Worm (Caenorhabditis elegans) whole organism, L4 larva: ENCODE data around the gene spp-26.

ENCODE experiments used
- F37D6.2 ChIP-seq: sonication (generic microtip); optimal IDR thresholded peaks from 2 replicates; lab custom pipeline; 2016; ENCODE audit warnings: mild to moderate bottlenecking, missing genetic modification characterization, missing compliant biosample characterization
- F44E2.7 ChIP-seq: fragments of 200-800 bp; sonication (Bioruptor generic); IDR thresholded peaks from 2 replicates; pipeline ENCODE4 v2.1.2; 2022; ENCODE audit warnings: missing genetic modification characterization, missing compliant biosample characterization
- F49E8.2 ChIP-seq: sonication (generic microtip); optimal IDR thresholded peaks from 2 replicates; lab custom pipeline; 2016; ENCODE audit warnings: missing compliant biosample characterization, mild to moderate bottlenecking, missing genetic modification characterization, borderline replicate concordance
- Y75B8A.6 ChIP-seq: fragments of 200-800 bp; sonication (Bioruptor generic); IDR thresholded peaks from 2 replicates; pipeline ENCODE4 v1.3.6; 2022; ENCODE audit warnings: missing genetic modification reagents, missing genetic modification characterization, missing compliant biosample characterization
- ZK337.2 ChIP-seq: fragments of 200-800 bp; sonication (Bioruptor generic); IDR thresholded peaks from 2 replicates; pipeline ENCODE4 v1.3.6; 2022; ENCODE audit warnings: missing genetic modification reagents, missing genetic modification characterization, missing compliant biosample characterization
- aha-1 ChIP-seq: fragments of 150-350 bp; peaks from one replicate; lab custom pipeline; 2014; ENCODE audit warnings: missing biosample characterization, missing genetic modification characterization
- ama-1 ChIP-seq: fragments of 150-350 bp; optimal IDR thresholded peaks from 2 replicates; lab custom pipeline; 2014; ENCODE audit warnings: inconsistent platforms, mixed read lengths
- arid-1 ChIP-seq: fragments of 200-800 bp; sonication (Bioruptor generic); conservative IDR thresholded peaks from 2 replicates; pipeline ENCODE4 v1.3.6; 2022; ENCODE audit warnings: missing genetic modification reagents, missing genetic modification characterization, missing compliant biosample characterization
- ceh-28 ChIP-seq: fragments of 150-350 bp; optimal IDR thresholded peaks from 2 replicates; lab custom pipeline; 2014; ENCODE audit warnings: missing biosample characterization, missing genetic modification reagents, missing genetic modification characterization
- ces-1 ChIP-seq: fragments of 150-350 bp; sonication (generic microtip); optimal IDR thresholded peaks from 4 replicates; lab custom pipeline; 2014; ENCODE audit warnings: missing biosample characterization, missing genetic modification reagents, missing genetic modification characterization
- ctbp-1 ChIP-seq: fragments of 200-800 bp; sonication (Bioruptor generic); IDR thresholded peaks from 2 replicates; pipeline ENCODE4 v1.3.6; 2022; ENCODE audit warnings: missing genetic modification reagents, missing genetic modification characterization, missing compliant biosample characterization
- daf-16 ChIP-seq, 3 experiments: sonication (generic microtip); optimal IDR thresholded peaks; 2 replicates each; lab custom pipeline; 2016 to 2017; ENCODE audit warnings: missing genetic modification characterization in 3 of 3, missing genetic modification reagents in 3 of 3, mild to moderate bottlenecking in 2 of 3, missing compliant biosample characterization in 2 of 3, missing biosample characterization in 1 of 3, moderate library complexity in 1 of 3
- daf-19 ChIP-seq: fragments of 200-800 bp; sonication (Bioruptor generic); conservative IDR thresholded peaks from 2 replicates; pipeline ENCODE4 v1.3.6; 2022; ENCODE audit warnings: missing genetic modification characterization, missing compliant biosample characterization
- dmd-6 ChIP-seq: fragments of 200-800 bp; sonication (Bioruptor generic); IDR thresholded peaks from 2 replicates; pipeline ENCODE4 v1.3.6; 2022; ENCODE audit warnings: missing genetic modification reagents, missing genetic modification characterization, missing compliant biosample characterization
- dpl-1 ChIP-seq: fragments of 150-350 bp; optimal IDR thresholded peaks from 2 replicates; lab custom pipeline; 2014; ENCODE audit warnings: missing biosample characterization, missing genetic modification reagents, missing genetic modification characterization
- dve-1 ChIP-seq: sonication (generic microtip); optimal IDR thresholded peaks from 2 replicates; lab custom pipeline; 2017; ENCODE audit warnings: antibody characterized with exemption, mild to moderate bottlenecking, missing genetic modification characterization, missing compliant biosample characterization; ENCODE audit not compliant: insufficient read depth
- egl-27 ChIP-seq: sonication (generic microtip); optimal IDR thresholded peaks from 3 replicates; lab custom pipeline; 2017; ENCODE audit warnings: missing biosample characterization, missing genetic modification reagents, missing genetic modification characterization
- hif-1 ChIP-seq, 2 experiments: sonication (generic microtip); optimal IDR thresholded peaks; 2 replicates each; lab custom pipeline; 2016 to 2017; ENCODE audit warnings: missing compliant biosample characterization in 2 of 2, missing genetic modification characterization in 2 of 2, missing genetic modification reagents in 2 of 2, missing genotype in 2 of 2, mild to moderate bottlenecking in 1 of 2
- lim-7 ChIP-seq: fragments of 200-800 bp; sonication (Bioruptor generic); IDR thresholded peaks from 2 replicates; pipeline ENCODE4 v1.3.6; 2022; ENCODE audit warnings: missing genetic modification characterization, missing compliant biosample characterization
- lin-1 ChIP-seq: fragments of 200-800 bp; sonication (Bioruptor generic); IDR thresholded peaks from 2 replicates; pipeline ENCODE4 v1.3.6; 2022; ENCODE audit warnings: missing genetic modification reagents, missing genetic modification characterization, missing compliant biosample characterization
- lin-13 ChIP-seq: fragments of 150-350 bp; optimal IDR thresholded peaks from 2 replicates; lab custom pipeline; 2014; ENCODE audit warnings: missing biosample characterization, missing genetic modification reagents, missing genetic modification characterization
- lin-38 ChIP-seq: fragments of 200-800 bp; sonication (Bioruptor generic); IDR thresholded peaks from 2 replicates; pipeline ENCODE4 v1.3.6; 2022; ENCODE audit warnings: missing genetic modification reagents, missing genetic modification characterization, missing compliant biosample characterization
- madf-9 ChIP-seq: fragments of 200-800 bp; sonication (Bioruptor generic); conservative IDR thresholded peaks from 2 replicates; pipeline ENCODE4 v1.3.6; 2022; ENCODE audit warnings: missing genetic modification reagents, missing genetic modification characterization, missing compliant biosample characterization
- mdt-29 ChIP-seq: fragments of 200-800 bp; sonication (Bioruptor generic); IDR thresholded peaks from 2 replicates; pipeline ENCODE4 v1.3.6; 2022; ENCODE audit warnings: missing genetic modification reagents, missing genetic modification characterization, missing compliant biosample characterization
- mep-1 ChIP-seq: fragments of 150-350 bp; sonication (generic microtip); optimal IDR thresholded peaks from 3 replicates; lab custom pipeline; 2014; ENCODE audit warnings: missing biosample characterization, missing genetic modification characterization
- mes-2 ChIP-seq: sonication (generic microtip); optimal IDR thresholded peaks from 2 replicates; lab custom pipeline; 2016; ENCODE audit warnings: missing genotype, mild to moderate bottlenecking, missing genetic modification characterization, missing compliant biosample characterization; ENCODE audit not compliant: poor library complexity, severe bottlenecking
- nhr-111 ChIP-seq: fragments of 200-800 bp; sonication (Bioruptor generic); optimal IDR thresholded peaks from 2 replicates; lab custom pipeline; 2018; ENCODE audit warnings: mild to moderate bottlenecking, missing genetic modification characterization, missing compliant biosample characterization
- nhr-237 ChIP-seq: sonication (generic microtip); optimal IDR thresholded peaks from 2 replicates; lab custom pipeline; 2017; ENCODE audit warnings: missing biosample characterization, missing genetic modification characterization
- nhr-28 ChIP-seq: fragments of 150-350 bp; optimal IDR thresholded peaks from 2 replicates; lab custom pipeline; 2014; ENCODE audit warnings: missing biosample characterization, missing genetic modification characterization
- nhr-41 ChIP-seq: fragments of 200-800 bp; sonication (Bioruptor generic); IDR thresholded peaks from 2 replicates; pipeline ENCODE4 v1.3.6; 2022; ENCODE audit warnings: missing genetic modification reagents, missing genetic modification characterization, missing compliant biosample characterization
- nhr-6 ChIP-seq: fragments of 150-350 bp; optimal IDR thresholded peaks from 2 replicates; lab custom pipeline; 2014; ENCODE audit warnings: missing biosample characterization, missing genetic modification characterization
- nhr-77 ChIP-seq: fragments of 150-350 bp; optimal IDR thresholded peaks from 2 replicates; lab custom pipeline; 2014; ENCODE audit warnings: missing biosample characterization, missing genetic modification characterization
- pqm-1 ChIP-seq: sonication (generic microtip); optimal IDR thresholded peaks from 2 replicates; lab custom pipeline; 2017; ENCODE audit warnings: missing biosample characterization, missing genetic modification characterization
- sdz-12 ChIP-seq: fragments of 200-800 bp; sonication (Bioruptor generic); optimal IDR thresholded peaks from 2 replicates; lab custom pipeline; 2018; ENCODE audit warnings: mild to moderate bottlenecking, missing genetic modification characterization, missing compliant biosample characterization
- set-16 ChIP-seq: fragments of 200-800 bp; sonication (Bioruptor generic); IDR thresholded peaks from 2 replicates; pipeline ENCODE4 v1.3.6; 2022; ENCODE audit warnings: missing genetic modification reagents, missing genetic modification characterization, missing compliant biosample characterization
- skn-1 ChIP-seq: fragments of 150-350 bp; optimal IDR thresholded peaks from 2 replicates; lab custom pipeline; 2014; ENCODE audit warnings: missing biosample characterization, missing genetic modification characterization
- tag-97 ChIP-seq: fragments of 200-800 bp; sonication (Bioruptor generic); IDR thresholded peaks from 2 replicates; pipeline ENCODE4 v1.3.6; 2022; ENCODE audit warnings: missing genetic modification characterization, missing compliant biosample characterization
- unc-62 ChIP-seq, 3 experiments: fragments of 150-350 bp in 1 of 3; sonication (generic microtip); optimal IDR thresholded peaks in 2 of 3; peaks in 1 of 3; 1 replicate in 1 of 3; 2 replicates in 2 of 3; lab custom pipeline; 2014 to 2017; ENCODE audit warnings: missing biosample characterization in 3 of 3, missing genetic modification characterization in 3 of 3, missing genetic modification reagents in 3 of 3, missing genotype in 1 of 3
- vab-7 ChIP-seq: fragments of 200-800 bp; sonication (Bioruptor generic); IDR thresholded peaks from 2 replicates; pipeline ENCODE4 v1.3.6; 2022; ENCODE audit warnings: missing genetic modification reagents, missing genetic modification characterization, missing compliant biosample characterization
- zfp-3 ChIP-seq: fragments of 200-800 bp; sonication (Bioruptor generic); conservative IDR thresholded peaks from 2 replicates; pipeline ENCODE4 v1.3.6; 2022; ENCODE audit warnings: missing genetic modification reagents, missing genetic modification characterization, missing compliant biosample characterization

spp-26 gene

ce11 chrV:6517305-6518224, 41.4 kb downstream of the spp-26 start (continued):
- TF ChIP-seq nhr-6 (tag; lab: Kevin White, UChicago) = peak; percentile 64
- no peak for TF ChIP-seq skn-1
- TF ChIP-seq lin-13 (GFP tag; lab: Kevin White, UChicago) = peak; percentile 8
- no peak for TF ChIP-seq Y75B8A.6 (GFP tag; lab: Robert Waterston, UW)
- TF ChIP-seq ceh-28 = no peak
- peak; percentile 38 for TF ChIP-seq nhr-28 (tag; lab: Kevin White, UChicago)
- no peak for TF ChIP-seq nhr-111 (GFP tag; lab: Kevin White, UChicago)

- TF ChIP-seq ZK337.2 (GFP tag; lab: Robert Waterston, UW) = no peak
- peak; percentile 10 for TF ChIP-seq pqm-1
- no peak for TF ChIP-seq skn-1
- TF ChIP-seq unc-62 (GFP tag; optimal IDR thresholded peaks at IDR 0.05 in 1 of 2; lab: Kevin White, UChicago) = peak in 1 of 2 experiments; percentile 97
- no peak for TF ChIP-seq unc-62 (tag; optimal IDR thresholded peaks at IDR 0.05; lab: Kevin White, UChicago)
- peak; percentile 13; the same call in 1 of the 2 replicates for TF ChIP-seq zfp-3
- TF ChIP-seq set-16 = no peak
- no peak for TF ChIP-seq dmd-6 (GFP tag; lab: Robert Waterston, UW)
- TF ChIP-seq madf-9 = 0 out of 2 replicates have a peak, but pooled peaks have one; percentile 5
- TF ChIP-seq mep-1 = peak; percentile 12
- peak; percentile 33 for TF ChIP-seq nhr-28 (tag; lab: Kevin White, UChicago)
- TF ChIP-seq mes-2 = peak; percentile 9
- no peak for TF ChIP-seq nhr-111 (GFP tag; lab: Kevin White, UChicago)
- TF ChIP-seq dpl-1 = peak; percentile 39
- TF ChIP-seq lim-7 (GFP tag; lab: Robert Waterston, UW) = 0 out of 2 replicates have a peak, but pooled peaks have one; percentile 25
- TF ChIP-seq aha-1 (tag; lab: Kevin White, UChicago) = peak; percentile 92
- peak; percentile 14 for TF ChIP-seq ceh-28
- no peak for TF ChIP-seq daf-16 (GFP tag; optimal IDR thresholded peaks at IDR 0.05; lab: Kevin White, UChicago)
- TF ChIP-seq daf-16 (tag; optimal IDR thresholded peaks at IDR 0.05; lab: Kevin White, UChicago) = peak; percentile 46
- TF ChIP-seq F44E2.7 = no peak
These were observed 42.3 kb downstream of the spp-26 start, which contains the start of gene mdh-1 for ce11 chrV:6516491-6517304. Gene mdh-1, minus strand, starts transcription at chrV:6516526.

DNA sequence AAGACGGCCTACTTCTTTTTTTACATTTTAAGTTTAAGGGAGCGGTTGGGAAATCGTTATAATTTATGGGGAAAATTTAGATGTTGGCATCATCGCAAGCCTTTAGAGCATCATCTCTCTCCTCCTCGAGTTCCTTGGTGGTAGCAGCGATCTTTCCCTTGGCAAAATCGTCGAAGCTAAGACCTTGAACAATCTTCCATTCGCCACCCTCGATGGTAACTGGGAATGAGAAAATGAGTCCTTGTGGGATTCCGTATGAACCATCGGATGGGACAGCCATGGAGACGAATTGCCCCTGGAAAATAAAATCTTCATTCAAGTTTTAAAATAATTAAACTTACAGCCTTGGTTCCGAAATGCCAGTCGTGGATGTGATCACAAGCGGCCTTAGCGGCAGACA, 43.7 kb downstream of the spp-26 start:
- TF ChIP-seq F49E8.2 (tag; lab: Kevin White, UChicago) (no peak), madf-9 (0 out of 2 replicates have a peak, but pooled peaks have one; percentile 2), dmd-6 (GFP tag; lab: Robert Waterston, UW) (peak; percentile 12; the same call in 1 of the 2 replicates)

ce11 chrV:6514887-6515324, 44.1 kb downstream of the spp-26 start, which contains the start of gene dpy-11:
Gene dpy-11, minus strand, starts transcription at chrV:6515240.
- TF ChIP-seq lin-38 (GFP tag; lab: Robert Waterston, UW) (peak; percentile 53), ctbp-1 (GFP tag; lab: Robert Waterston, UW) (0 out of 2 replicates have a peak, but pooled peaks have one; percentile 36), ces-1 (GFP tag; lab: Kevin White, UChicago) (no peak), mdt-29 (GFP tag; lab: Robert Waterston, UW) (peak; percentile 49; the same call in 1 of the 2 replicates), nhr-237 (tag; lab: Kevin White, UChicago) (no peak), vab-7 (GFP tag; lab: Robert Waterston, UW) (no peak), F49E8.2 (tag; lab: Kevin White, UChicago) (no peak), nhr-41 (GFP tag; lab: Robert Waterston, UW) (no peak), tag-97 (GFP tag; lab: Robert Waterston, UW) (no peak), ama-1 (lab: Kevin White, UChicago) (peak; percentile 98), F37D6.2 (no peak), arid-1 (no peak), daf-19 (GFP tag; lab: Robert Waterston, UW) (no peak), aha-1 (tag; lab: Kevin White, UChicago) (peak; percentile 98), sdz-12 (GFP tag; lab: Kevin White, UChicago) (peak; percentile 90), nhr-77 (tag; lab: Kevin White, UChicago) (peak; percentile 39), lin-13 (GFP tag; lab: Kevin White, UChicago) (peak; percentile 49), egl-27 (tag; lab: Kevin White, UChicago) (no peak), lin-1 (GFP tag; lab: Robert Waterston, UW) (0 out of 2 replicates have a peak, but pooled peaks have one; percentile 15), hif-1 (tag; optimal IDR thresholded peaks at IDR 0.05; lab: Kevin White, UChicago) (peak in 1 of 2 experiments; percentile 20), dve-1 (peak; percentile 57)
